Fruit fly (Drosophila melanogaster): ENCODE data around the gene CG15306.

CG15306 gene

DNA sequence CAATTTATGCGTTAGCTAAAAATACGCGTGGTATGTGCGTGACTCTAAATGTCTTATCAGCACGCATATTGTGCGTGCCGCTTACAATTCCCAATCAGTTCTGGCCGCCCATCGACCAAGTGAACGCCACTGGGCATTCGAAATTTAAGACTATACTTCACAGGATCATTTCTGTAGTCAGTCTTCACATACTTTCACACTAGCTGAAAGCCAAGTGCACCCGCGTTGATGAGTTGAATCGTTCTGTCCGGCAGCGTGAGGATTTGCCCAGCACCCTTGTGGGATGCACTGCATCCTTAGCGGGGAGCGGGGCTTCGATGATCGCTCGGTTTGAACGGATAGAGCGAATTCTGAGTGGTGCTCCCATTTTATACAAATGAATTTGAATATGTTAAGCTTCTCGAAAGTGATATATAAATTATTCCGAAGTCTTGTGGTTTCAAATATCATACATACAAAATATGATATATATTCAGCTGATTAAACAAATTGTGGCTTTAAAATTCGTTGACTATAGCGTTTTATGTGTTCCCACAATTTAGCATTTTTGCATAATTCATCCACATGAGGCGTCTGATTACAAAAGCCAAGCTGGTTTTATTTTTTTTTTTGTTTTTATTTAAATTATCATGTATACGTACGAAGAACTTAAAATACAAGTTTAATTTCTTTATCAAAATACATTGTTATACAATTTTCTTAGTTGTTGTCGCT is 16.5 kb upstream of the CG15306 start:
- peak; percentile 98 for TF ChIP-seq tj (GFP tag; optimal IDR thresholded peaks at IDR 0.05)
- TF ChIP-seq CG7045 (GFP tag; optimal IDR thresholded peaks at IDR 0.05): no peak
- no peak for TF ChIP-seq CG11617 (GFP tag; optimal IDR thresholded peaks at IDR 0.05)
- no peak for TF ChIP-seq toe (GFP tag; optimal IDR thresholded peaks at IDR 0.05)
- no peak for TF ChIP-seq cnc (optimal IDR thresholded peaks at IDR 0.05)
- no peak for TF ChIP-seq Hr96 (GFP tag; optimal IDR thresholded peaks at IDR 0.05)
- no peak for TF ChIP-seq CG5204 (GFP tag; optimal IDR thresholded peaks at IDR 0.05)
- TF ChIP-seq CG14711 (tag; optimal IDR thresholded peaks at IDR 0.05): no peak

DNA sequence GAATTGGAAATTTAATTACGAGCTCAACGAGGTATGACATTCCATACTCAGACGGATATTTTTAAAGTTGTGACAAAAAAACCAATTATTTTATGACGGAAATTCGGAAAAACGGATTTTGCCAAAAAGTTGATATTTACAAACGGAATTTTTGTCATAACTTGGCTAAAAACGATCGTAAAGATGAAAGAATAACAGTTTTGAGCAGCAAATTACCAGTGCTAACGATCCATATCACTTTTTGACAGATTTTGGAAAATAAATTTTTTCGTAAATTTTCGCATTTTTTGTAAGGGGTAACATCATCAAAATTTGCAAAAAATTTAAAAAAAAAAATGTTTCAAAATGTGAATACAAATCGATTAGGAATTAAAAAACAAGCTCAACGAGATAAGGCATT is 8.9 kb upstream of the CG15306 start:
- no peak for TF ChIP-seq CG14711 (tag; optimal IDR thresholded peaks at IDR 0.05)
- no peak for TF ChIP-seq CG12768 (GFP tag; optimal IDR thresholded peaks at IDR 0.05)

DNA sequence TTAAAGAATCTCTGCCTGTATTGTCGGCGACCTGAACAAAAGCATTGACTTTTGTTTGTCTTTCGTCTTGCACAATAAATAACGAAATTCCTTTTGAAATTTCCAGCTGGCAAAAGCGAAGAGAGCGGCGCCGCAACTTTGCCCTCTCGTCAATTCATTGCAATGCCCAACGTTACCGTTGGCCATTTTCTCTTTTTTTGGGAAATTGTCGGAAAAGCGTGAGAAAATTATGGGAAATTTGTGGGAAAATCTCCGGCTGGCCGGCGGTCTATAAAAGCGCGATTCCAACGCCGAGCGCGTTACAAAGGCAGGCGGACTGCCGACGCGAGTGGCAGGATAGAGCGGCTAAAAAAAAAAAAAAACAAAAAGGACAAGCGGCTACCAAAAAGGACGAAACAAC is 1.7 kb upstream of the CG15306 start, which contains the start of gene CG43740:
Gene CG43740 (plus strand): TSS at position 301 of the 400 bp plus-strand sequence.
- TF ChIP-seq toe (GFP tag; optimal IDR thresholded peaks at IDR 0.05) (no peak), CG33017 (tag; optimal IDR thresholded peaks at IDR 0.05) (no peak), tj (GFP tag; optimal IDR thresholded peaks at IDR 0.05) (no peak), ovo (GFP tag; optimal IDR thresholded peaks at IDR 0.05) (no peak), CG7101 (tag; optimal IDR thresholded peaks at IDR 0.05) (no peak), Clk (GFP tag; optimal IDR thresholded peaks at IDR 0.05) (no peak), bab1 (GFP tag; optimal IDR thresholded peaks at IDR 0.05) (no peak), cic (GFP tag; optimal IDR thresholded peaks at IDR 0.05) (no peak), kay (GFP tag; ENCODE audit: borderline replicate concordance) (no peak)

DNA sequence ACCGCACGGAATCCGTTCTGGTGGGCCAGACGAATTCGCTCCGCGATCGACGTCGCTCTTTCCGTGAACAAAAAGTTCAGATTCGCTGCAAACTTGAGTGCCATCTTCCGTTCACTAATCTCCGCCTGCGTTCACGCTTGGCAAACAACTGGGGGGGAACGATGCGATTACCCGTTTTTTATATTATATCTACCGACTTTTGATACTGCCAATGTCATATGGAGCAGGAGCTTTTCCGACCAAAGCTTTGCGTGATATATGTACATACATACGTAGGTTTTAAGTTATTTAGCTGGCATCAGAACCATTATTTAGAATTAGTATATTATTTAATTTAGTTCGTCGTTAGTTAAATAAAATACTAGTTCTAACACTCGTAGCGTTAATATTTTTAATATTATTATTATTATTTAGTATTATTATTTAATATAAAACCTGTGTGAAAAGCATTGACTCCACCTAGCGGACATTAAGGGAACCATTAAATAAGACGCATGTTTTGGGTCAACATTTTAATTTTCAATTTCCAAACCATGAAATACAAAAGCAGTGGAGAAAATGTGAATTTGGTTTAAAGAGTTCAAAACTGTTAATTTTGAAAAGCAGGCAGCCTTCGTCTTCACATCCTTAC is 1.8 kb downstream of the CG15306 start, which contains the start of gene Gip:
Gene Gip (minus strand): TSS at position 214 of the 631 bp plus-strand sequence.
- TF ChIP-seq Hr96 (GFP tag; optimal IDR thresholded peaks at IDR 0.05) (no peak), CG7045 (GFP tag; optimal IDR thresholded peaks at IDR 0.05) (no peak), Mnt (GFP tag; optimal IDR thresholded peaks at IDR 0.05) (peak; percentile 83), CG5204 (GFP tag; optimal IDR thresholded peaks at IDR 0.05) (no peak), Clk (GFP tag; optimal IDR thresholded peaks at IDR 0.05) (no peak), toe (GFP tag; optimal IDR thresholded peaks at IDR 0.05) (no peak), tj (GFP tag; optimal IDR thresholded peaks at IDR 0.05) (peak; percentile 61), CG12768 (GFP tag; optimal IDR thresholded peaks at IDR 0.05) (peak; percentile 61), bab1 (GFP tag; optimal IDR thresholded peaks at IDR 0.05) (peak; percentile 85), Crg-1 (GFP tag; optimal IDR thresholded peaks at IDR 0.05) (peak; percentile 38), CG1620 (GFP tag; optimal IDR thresholded peaks at IDR 0.05) (peak; percentile 10), CG11617 (GFP tag; optimal IDR thresholded peaks at IDR 0.05) (peak; percentile 62), ovo (GFP tag; optimal IDR thresholded peaks at IDR 0.05) (peak; percentile 71), CG7101 (tag; optimal IDR thresholded peaks at IDR 0.05) (peak; percentile 71), cnc (optimal IDR thresholded peaks at IDR 0.05) (no peak), cic (GFP tag; optimal IDR thresholded peaks at IDR 0.05) (peak; percentile 50), CG33017 (tag; optimal IDR thresholded peaks at IDR 0.05) (peak; percentile 49), pad (GFP tag; optimal IDR thresholded peaks at IDR 0.05) (peak; percentile 89), CG14711 (tag; optimal IDR thresholded peaks at IDR 0.05) (peak; percentile 55), kay (GFP tag; ENCODE audit: borderline replicate concordance) (peak; percentile 81)

DNA sequence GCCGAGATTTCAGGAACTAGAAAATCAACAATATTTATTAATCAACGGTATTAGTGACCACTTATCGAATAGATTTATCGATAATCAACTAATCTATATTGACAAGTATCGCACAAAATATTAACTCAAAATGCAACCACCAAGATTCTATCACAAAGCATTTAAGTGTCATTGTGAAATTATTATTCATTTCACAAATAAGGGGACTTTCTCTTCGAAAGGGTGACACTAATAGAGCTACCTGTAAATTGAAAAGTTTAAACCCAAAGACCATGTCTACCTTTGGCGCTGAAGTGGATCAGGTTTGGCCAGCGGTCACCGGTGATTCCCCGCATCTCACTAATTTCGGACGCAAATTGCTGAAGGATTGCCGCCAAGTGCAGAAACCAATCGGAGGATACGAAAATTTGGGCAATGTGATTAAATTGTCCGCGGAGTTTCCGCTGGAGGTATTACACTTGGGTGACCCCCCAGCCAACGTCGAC is 5.2 kb downstream of the CG15306 start, which contains the start of gene CG2909:
Gene CG2909 (plus strand): TSS at position 119 of the 485 bp plus-strand sequence.
- TF ChIP-seq kay (GFP tag; ENCODE audit: borderline replicate concordance) (peak; percentile 61), cic (GFP tag; optimal IDR thresholded peaks at IDR 0.05) (no peak)

DNA sequence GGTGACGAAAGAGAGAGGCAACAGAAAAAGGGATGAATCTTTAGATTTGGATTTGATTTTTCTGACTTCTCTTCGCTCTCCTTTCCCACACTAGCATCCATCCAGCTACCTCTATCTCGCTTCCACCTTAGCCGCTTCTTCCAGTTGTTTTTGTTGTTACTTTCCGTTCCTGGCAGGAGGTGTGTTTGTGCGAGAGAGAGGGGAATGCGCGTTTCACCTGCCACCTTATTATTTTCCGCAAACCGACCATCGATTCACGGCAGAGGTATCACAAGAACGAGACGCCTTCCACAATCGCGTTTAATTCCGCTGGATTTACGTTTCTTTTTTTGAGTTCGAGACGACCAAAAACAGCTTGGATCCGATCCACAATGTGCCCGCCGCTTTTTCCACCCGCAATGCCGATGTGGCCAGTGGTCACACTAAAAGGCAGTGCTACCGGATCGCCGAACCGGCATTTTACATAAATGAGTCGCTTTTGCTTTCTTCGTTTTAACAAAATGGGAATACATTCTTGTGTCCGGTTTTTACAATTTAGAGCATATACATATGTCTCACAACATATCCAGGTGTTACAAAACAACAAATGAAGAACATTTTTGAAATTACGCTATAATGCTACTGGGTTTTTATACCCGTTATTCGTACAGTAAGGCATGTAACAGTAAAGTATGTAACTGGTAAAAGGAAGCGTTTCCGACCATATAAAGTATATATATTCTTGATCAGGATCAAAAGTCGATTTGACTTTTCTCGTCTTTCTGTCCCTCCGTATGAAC is 5.9 kb downstream of the CG15306 start, which contains the start of gene alpha-Man-Ia:
Gene alpha-Man-Ia (minus strand): TSS at position 392 of the 779 bp plus-strand sequence.
- no peak for TF ChIP-seq CG12768 (GFP tag; optimal IDR thresholded peaks at IDR 0.05)
- peak; percentile 39 for TF ChIP-seq bab1 (GFP tag; optimal IDR thresholded peaks at IDR 0.05)
- TF ChIP-seq Mnt (GFP tag; optimal IDR thresholded peaks at IDR 0.05): peak; percentile 46
- TF ChIP-seq Crg-1 (GFP tag; optimal IDR thresholded peaks at IDR 0.05): peak; percentile 42
- peak; percentile 4 for TF ChIP-seq pad (GFP tag; optimal IDR thresholded peaks at IDR 0.05)
- no peak for TF ChIP-seq CG7045 (GFP tag; optimal IDR thresholded peaks at IDR 0.05)
- peak; percentile 39 for TF ChIP-seq CG5204 (GFP tag; optimal IDR thresholded peaks at IDR 0.05)
- peak; percentile 48 for TF ChIP-seq CG1620 (GFP tag; optimal IDR thresholded peaks at IDR 0.05)
- peak; percentile 8 for TF ChIP-seq toe (GFP tag; optimal IDR thresholded peaks at IDR 0.05)

All from whole organism, adult.